Worm (Caenorhabditis elegans) whole organism, L1 larva: ENCODE results near the gene T16H12.3.

Experiments
- C16A3.4 ChIP-seq: fragments of 150-350 bp; optimal IDR thresholded peaks from 2 replicates; lab custom pipeline; 2014; ENCODE audit warnings: missing biosample characterization, missing genetic modification characterization
- alr-1 ChIP-seq: fragments of 200-800 bp; sonication (Bioruptor generic); optimal IDR thresholded peaks from 2 replicates; lab custom pipeline; 2018; ENCODE audit warnings: borderline replicate concordance, mild to moderate bottlenecking, missing genetic modification characterization, missing compliant biosample characterization
- blmp-1 ChIP-seq: fragments of 150-350 bp; optimal IDR thresholded peaks from 2 replicates; lab custom pipeline; 2014; ENCODE audit warnings: missing biosample characterization, missing genetic modification characterization
- ceh-82 ChIP-seq, 3 experiments: fragments of 150-350 bp in 1 of 3; sonication (generic microtip) in 2 of 3; optimal IDR thresholded peaks; 2 replicates each; lab custom pipeline; 2014 to 2017; ENCODE audit warnings: missing biosample characterization in 3 of 3, missing genetic modification characterization in 3 of 3
- ceh-90 ChIP-seq: sonication (generic microtip); optimal IDR thresholded peaks from 2 replicates; lab custom pipeline; 2016; ENCODE audit warnings: missing genetic modification characterization, missing compliant biosample characterization
- dpl-1 ChIP-seq, 3 experiments: fragments of 150-350 bp in 2 of 3; sonication (generic microtip) in 1 of 3; optimal IDR thresholded peaks; 2 replicates each; lab custom pipeline; 2014 to 2017; ENCODE audit warnings: missing biosample characterization in 3 of 3, missing genetic modification characterization in 3 of 3, missing genetic modification reagents in 3 of 3
- efl-1 ChIP-seq, 4 experiments: fragments of 150-350 bp; optimal IDR thresholded peaks in 3 of 4; peaks in 1 of 4; 1 replicate in 1 of 4; 2 replicates in 3 of 4; lab custom pipeline; 2014; ENCODE audit warnings: missing biosample characterization in 2 of 4, missing genetic modification characterization in 2 of 4, missing genetic modification reagents in 2 of 4
- egl-27 ChIP-seq, 2 experiments: fragments of 150-350 bp in 1 of 2; sonication (generic microtip); optimal IDR thresholded peaks; 3 replicates each; lab custom pipeline; 2017 to 2018; ENCODE audit warnings: missing biosample characterization in 2 of 2, missing genetic modification characterization in 2 of 2, missing genetic modification reagents in 2 of 2
- elt-3 ChIP-seq, 6 experiments: fragments of 150-350 bp in 1 of 6; sonication (generic microtip); optimal IDR thresholded peaks; 2 replicates each; lab custom pipeline; 2017 to 2018; ENCODE audit warnings: missing biosample characterization in 6 of 6, missing genetic modification characterization in 6 of 6, inconsistent platforms in 1 of 6
- ets-5 ChIP-seq: fragments of 200-800 bp; sonication (Bioruptor generic); IDR thresholded peaks from 2 replicates; pipeline ENCODE4 v1.3.6; 2022; ENCODE audit warnings: missing genetic modification characterization, missing compliant biosample characterization
- fkh-4 ChIP-seq: sonication (generic microtip); optimal IDR thresholded peaks from 2 replicates; lab custom pipeline; 2016; ENCODE audit warnings: missing compliant biosample characterization, missing genetic modification characterization, borderline replicate concordance
- fkh-8 ChIP-seq: sonication (generic microtip); optimal IDR thresholded peaks from 2 replicates; lab custom pipeline; 2016; ENCODE audit warnings: mild to moderate bottlenecking, missing genetic modification characterization, missing compliant biosample characterization
- fos-1 ChIP-seq: fragments of 150-350 bp; optimal IDR thresholded peaks from 2 replicates; lab custom pipeline; 2014; ENCODE audit warnings: missing biosample characterization, missing genetic modification characterization
- grh-1 ChIP-seq: fragments of 200-800 bp; sonication (Bioruptor generic); IDR thresholded peaks from 2 replicates; pipeline ENCODE4 v1.3.6; 2022; ENCODE audit warnings: missing genetic modification reagents, missing genetic modification characterization, missing compliant biosample characterization
- hlh-17 ChIP-seq: fragments of 200-800 bp; sonication (Bioruptor generic); optimal IDR thresholded peaks from 2 replicates; lab custom pipeline; 2018; ENCODE audit warnings: missing genetic modification characterization, mild to moderate bottlenecking, missing compliant biosample characterization, moderate library complexity, borderline replicate concordance
- isw-1 ChIP-seq: fragments of 200-800 bp; sonication (Bioruptor generic); IDR thresholded peaks from 2 replicates; pipeline ENCODE4 v1.3.6; 2022; ENCODE audit warnings: missing genetic modification characterization, missing compliant biosample characterization
- jun-1 ChIP-seq: fragments of 150-350 bp; optimal IDR thresholded peaks from 2 replicates; lab custom pipeline; 2014; ENCODE audit warnings: missing biosample characterization, missing genetic modification reagents, missing genetic modification characterization
- lin-13 ChIP-seq: fragments of 150-350 bp; optimal IDR thresholded peaks from 2 replicates; lab custom pipeline; 2014; ENCODE audit warnings: missing biosample characterization, missing genetic modification reagents, missing genetic modification characterization
- lin-14 ChIP-seq: fragments of 200-800 bp; sonication (Bioruptor generic); optimal IDR thresholded peaks from 2 replicates; lab custom pipeline; 2018; ENCODE audit warnings: mild to moderate bottlenecking, missing genetic modification characterization, moderate library complexity, missing compliant biosample characterization
- lin-35 ChIP-seq, 2 experiments: fragments of 150-350 bp; optimal IDR thresholded peaks; 2 replicates each; lab custom pipeline; 2014; ENCODE audit warnings: missing biosample characterization in 2 of 2, missing genetic modification characterization in 2 of 2, missing genetic modification reagents in 2 of 2
- lin-39 ChIP-seq: fragments of 150-350 bp; optimal IDR thresholded peaks from 2 replicates; lab custom pipeline; 2014; ENCODE audit warnings: missing biosample characterization, missing genetic modification reagents, missing genetic modification characterization
- lsy-2 ChIP-seq, 2 experiments: fragments of 150-350 bp; optimal IDR thresholded peaks; 2 replicates each; lab custom pipeline; 2014; ENCODE audit warnings: missing biosample characterization in 2 of 2, missing genetic modification characterization in 2 of 2
- mab-9 ChIP-seq: fragments of 200-800 bp; sonication (Bioruptor generic); IDR thresholded peaks from 2 replicates; pipeline ENCODE4 v1.3.6; 2022; ENCODE audit warnings: missing genetic modification reagents, missing genetic modification characterization, missing compliant biosample characterization
- mdl-1 ChIP-seq, 2 experiments: fragments of 150-350 bp; optimal IDR thresholded peaks; 2 replicates each; lab custom pipeline; 2014 to 2017; ENCODE audit warnings: missing biosample characterization in 2 of 2, missing genetic modification characterization in 2 of 2, inconsistent platforms in 1 of 2
- mef-2 ChIP-seq: fragments of 150-350 bp; optimal IDR thresholded peaks from 2 replicates; lab custom pipeline; 2014; ENCODE audit warnings: missing biosample characterization, missing genetic modification characterization
- mep-1 ChIP-seq: fragments of 150-350 bp; optimal IDR thresholded peaks from 2 replicates; lab custom pipeline; 2014; ENCODE audit warnings: missing biosample characterization, missing genetic modification characterization
- nhr-12 ChIP-seq: sonication (generic microtip); optimal IDR thresholded peaks from 2 replicates; lab custom pipeline; 2017; ENCODE audit warnings: missing biosample characterization, missing genetic modification characterization
- nhr-19 ChIP-seq: fragments of 200-800 bp; sonication (Bioruptor generic); conservative IDR thresholded peaks from 2 replicates; pipeline ENCODE4 v1.3.6; 2022; ENCODE audit warnings: missing genetic modification characterization, missing compliant biosample characterization
- nhr-28 ChIP-seq: fragments of 150-350 bp; optimal IDR thresholded peaks from 2 replicates; lab custom pipeline; 2014; ENCODE audit warnings: missing biosample characterization, missing genetic modification characterization
- nhr-47 ChIP-seq: sonication (generic microtip); optimal IDR thresholded peaks from 2 replicates; lab custom pipeline; 2016; ENCODE audit warnings: mild to moderate bottlenecking, missing genetic modification characterization, moderate library complexity, missing compliant biosample characterization
- nhr-71 ChIP-seq: sonication (generic microtip); optimal IDR thresholded peaks from 2 replicates; lab custom pipeline; 2016; ENCODE audit warnings: mild to moderate bottlenecking, missing genetic modification characterization, moderate library complexity, missing compliant biosample characterization
- nhr-76 ChIP-seq: sonication (generic microtip); optimal IDR thresholded peaks from 2 replicates; lab custom pipeline; 2017; ENCODE audit warnings: missing biosample characterization, missing genetic modification characterization
- nhr-77 ChIP-seq: fragments of 150-350 bp; optimal IDR thresholded peaks from 2 replicates; lab custom pipeline; 2014; ENCODE audit warnings: missing biosample characterization, missing genetic modification characterization
- nhr-90 ChIP-seq: sonication (generic microtip); optimal IDR thresholded peaks from 2 replicates; lab custom pipeline; 2016; ENCODE audit warnings: mild to moderate bottlenecking, missing genetic modification characterization, missing compliant biosample characterization; ENCODE audit not compliant: poor library complexity
- pqm-1 ChIP-seq: sonication (generic microtip); optimal IDR thresholded peaks from 3 replicates; lab custom pipeline; 2017; ENCODE audit warnings: missing biosample characterization, missing genetic modification characterization
- rnt-1 ChIP-seq: sonication (generic microtip); optimal IDR thresholded peaks from 2 replicates; lab custom pipeline; 2016; ENCODE audit warnings: mild to moderate bottlenecking, missing genetic modification characterization, moderate library complexity, missing compliant biosample characterization
- skn-1 ChIP-seq: fragments of 150-350 bp; optimal IDR thresholded peaks from 2 replicates; lab custom pipeline; 2014; ENCODE audit warnings: missing biosample characterization, missing genetic modification characterization
- snpc-4 ChIP-seq: fragments of 150-350 bp; optimal IDR thresholded peaks from 2 replicates; lab custom pipeline; 2014; ENCODE audit warnings: missing biosample characterization, missing genetic modification characterization
- snu-23 ChIP-seq: sonication (generic microtip); optimal IDR thresholded peaks from 2 replicates; lab custom pipeline; 2016; ENCODE audit warnings: missing genetic modification characterization, missing compliant biosample characterization
- sox-4 ChIP-seq: sonication (generic microtip); optimal IDR thresholded peaks from 2 replicates; lab custom pipeline; 2016; ENCODE audit warnings: missing genetic modification characterization, missing compliant biosample characterization
- sptf-1 ChIP-seq: fragments of 150-350 bp; optimal IDR thresholded peaks from 2 replicates; lab custom pipeline; 2014; ENCODE audit warnings: missing biosample characterization, missing genetic modification characterization
- sup-37 ChIP-seq: fragments of 200-800 bp; sonication (Bioruptor generic); optimal IDR thresholded peaks from 2 replicates; lab custom pipeline; 2018; ENCODE audit warnings: mild to moderate bottlenecking, missing genetic modification characterization, missing compliant biosample characterization
- unc-130 ChIP-seq: fragments of 150-350 bp; optimal IDR thresholded peaks from 2 replicates; lab custom pipeline; 2017; ENCODE audit warnings: missing biosample characterization, missing genetic modification characterization, inconsistent platforms
- unc-62 ChIP-seq: fragments of 150-350 bp; optimal IDR thresholded peaks from 2 replicates; lab custom pipeline; 2014; ENCODE audit warnings: missing biosample characterization, missing genetic modification reagents, missing genetic modification characterization
- unc-86 ChIP-seq: sonication (generic microtip); optimal IDR thresholded peaks from 2 replicates; lab custom pipeline; 2016; ENCODE audit warnings: missing genetic modification characterization, missing compliant biosample characterization
- xbp-1 ChIP-seq: sonication (generic microtip); optimal IDR thresholded peaks from 2 replicates; lab custom pipeline; 2016; ENCODE audit warnings: missing genetic modification characterization, missing compliant biosample characterization
- zip-4 ChIP-seq: fragments of 200-800 bp; sonication (Bioruptor generic); optimal IDR thresholded peaks from 2 replicates; lab custom pipeline; 2018; ENCODE audit warnings: mild to moderate bottlenecking, missing genetic modification characterization, moderate library complexity, missing compliant biosample characterization

The T16H12.3 gene

DNA sequence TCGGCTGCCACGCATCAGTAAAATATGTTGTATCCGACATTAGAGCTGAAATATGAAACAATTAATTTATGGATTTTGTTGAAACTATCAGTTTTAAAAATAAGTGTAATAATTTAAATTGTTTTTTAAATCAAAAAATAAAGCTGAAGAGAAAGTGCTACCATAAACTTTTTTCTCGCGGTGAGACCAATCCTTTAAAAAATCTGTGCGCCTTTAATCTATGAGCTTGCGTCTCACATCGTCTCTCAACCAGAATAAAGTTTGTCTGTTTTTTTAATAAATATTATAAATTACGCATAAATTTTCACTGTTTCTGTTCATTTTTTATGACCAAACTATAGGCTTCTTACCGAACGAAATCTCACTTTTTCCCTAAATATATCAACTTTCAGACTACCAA lies at the start of gene T16H12.3:
T16H12.3 (minus strand) TSS at position 51 of the 400 bp plus-strand sequence.
- no peak for TF ChIP-seq nhr-77 (tag; lab: Kevin White, UChicago)
- no peak for TF ChIP-seq xbp-1 (tag; lab: Kevin White, UChicago)
- no peak for TF ChIP-seq lin-13 (GFP tag; lab: Kevin White, UChicago)
- TF ChIP-seq fos-1 (tag; lab: Kevin White, UChicago): no peak
- no peak for TF ChIP-seq unc-62
- TF ChIP-seq C16A3.4 (tag; lab: Kevin White, UChicago): no peak
- TF ChIP-seq nhr-28 (tag; lab: Kevin White, UChicago): no peak
- no peak for TF ChIP-seq lin-39
- no peak for TF ChIP-seq nhr-47 (tag; lab: Kevin White, UChicago)
- TF ChIP-seq snu-23 (GFP tag; lab: Kevin White, UChicago): no peak
- TF ChIP-seq blmp-1: no peak
- no peak for TF ChIP-seq ets-5 (GFP tag; lab: Robert Waterston, UW)
- no peak for TF ChIP-seq unc-86 (tag; lab: Kevin White, UChicago)
- TF ChIP-seq nhr-76 (tag; lab: Kevin White, UChicago): no peak
- TF ChIP-seq grh-1 (GFP tag; lab: Robert Waterston, UW): no peak
- no peak for TF ChIP-seq unc-130 (tag; lab: Kevin White, UChicago)
- TF ChIP-seq alr-1 (tag; lab: Kevin White, UChicago): no peak
- no peak for TF ChIP-seq mab-9 (GFP tag; lab: Robert Waterston, UW)

DNA sequence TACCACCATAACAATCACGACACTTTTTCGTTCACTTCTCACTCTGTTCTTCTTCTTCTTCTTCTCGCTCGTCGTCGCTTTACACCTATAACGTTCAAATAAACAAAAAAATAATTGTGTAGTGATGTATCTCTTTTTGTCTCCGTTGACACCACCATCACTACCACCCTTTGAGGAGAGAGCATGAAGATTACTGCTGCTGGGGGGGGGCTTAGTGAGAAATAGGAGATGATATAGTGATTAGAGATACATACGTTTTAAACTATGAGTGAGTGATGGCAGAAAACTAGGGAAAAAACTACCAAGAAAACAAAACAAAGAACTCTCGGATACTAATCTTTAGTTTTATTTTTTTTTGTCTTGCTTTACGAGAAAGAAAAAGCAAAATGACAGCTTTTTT lies 43.3 kb upstream of the T16H12.3 start:
- TF ChIP-seq lsy-2 (tag; optimal IDR thresholded peaks at IDR 0.05; lab: Kevin White, UChicago) (peak; percentile 15 to 46), hlh-17 (GFP tag; lab: Kevin White, UChicago) (no peak), lin-14 (GFP tag; lab: Kevin White, UChicago) (peak; percentile 75), ceh-90 (tag; lab: Kevin White, UChicago) (no peak), snu-23 (GFP tag; lab: Kevin White, UChicago) (peak; percentile 33), nhr-76 (tag; lab: Kevin White, UChicago) (no peak), nhr-71 (peak; percentile 42), rnt-1 (tag; lab: Kevin White, UChicago) (peak; percentile 33), nhr-19 (0 out of 2 replicates have a peak, but pooled peaks have one; percentile 6)

ce11 chrIII:10123586-10124233 lies 40.6 kb upstream of the T16H12.3 start, which contains the start of gene ttll-4:
Gene ttll-4, plus strand, starts transcription at chrIII:10124183.
- TF ChIP-seq lin-14 (GFP tag; lab: Kevin White, UChicago) (peak; percentile 82), xbp-1 (tag; lab: Kevin White, UChicago) (peak; percentile 57), pqm-1 (tag; lab: Kevin White, UChicago) (no peak), ceh-82 (tag; optimal IDR thresholded peaks at IDR 0.05; lab: Kevin White, UChicago) (peak; percentile 34 to 53 (median 46)), egl-27 (tag; optimal IDR thresholded peaks at IDR 0.05; lab: Kevin White, UChicago) (no peak), elt-3 (tag; optimal IDR thresholded peaks at IDR 0.05; lab: Kevin White, UChicago) (no peak), snpc-4 (tag; lab: Kevin White, UChicago) (no peak), lin-35 (GFP tag; optimal IDR thresholded peaks at IDR 0.05; lab: Kevin White, UChicago) (peak in 1 of 2 experiments; percentile 15), sox-4 (tag; lab: Kevin White, UChicago) (no peak), zip-4 (no peak), dpl-1 (GFP tag; optimal IDR thresholded peaks at IDR 0.05; lab: Kevin White, UChicago) (peak in 2 of 3 experiments; percentile 0 to 48), lsy-2 (tag; optimal IDR thresholded peaks at IDR 0.05; lab: Kevin White, UChicago) (peak; percentile 43 to 55), skn-1 (tag; lab: Kevin White, UChicago) (no peak), fkh-8 (tag; lab: Kevin White, UChicago) (peak; percentile 56), efl-1 (optimal IDR thresholded peaks at IDR 0.05; lab: Kevin White, UChicago) (peak; percentile 69 to 81), efl-1 (GFP tag; optimal IDR thresholded peaks at IDR 0.05 in 1 of 2; lab: Kevin White, UChicago) (peak; percentile 47 to 80), sptf-1 (no peak), sup-37 (GFP tag; lab: Kevin White, UChicago) (no peak), isw-1 (GFP tag; lab: Robert Waterston, UW) (peak; percentile 78), nhr-12 (tag; lab: Kevin White, UChicago) (no peak), hlh-17 (GFP tag; lab: Kevin White, UChicago) (no peak), mef-2 (no peak), mep-1 (tag; lab: Kevin White, UChicago) (no peak), fkh-4 (peak; percentile 29), blmp-1 (no peak), nhr-71 (peak; percentile 81), jun-1 (no peak), mdl-1 (tag; optimal IDR thresholded peaks at IDR 0.05; lab: Kevin White, UChicago) (no peak), nhr-90 (tag; lab: Kevin White, UChicago) (peak; percentile 31)
